Worm (Caenorhabditis elegans) whole organism, L2 larva: Measurements from ENCODE around the gene C14A6.12.

Experiments used
- C34F6.9 ChIP-seq: fragments of 150-350 bp; optimal IDR thresholded peaks from 2 replicates; lab custom pipeline; 2014; ENCODE audit warnings: missing biosample characterization, missing genetic modification characterization
- R02D3.7 ChIP-seq: fragments of 150-350 bp; optimal IDR thresholded peaks from 2 replicates; lab custom pipeline; 2014; ENCODE audit warnings: missing biosample characterization, missing genetic modification characterization
- Y55F3AM.14 ChIP-seq: fragments of 200-800 bp; sonication (Bioruptor generic); optimal IDR thresholded peaks from 2 replicates; lab custom pipeline; 2018; ENCODE audit warnings: mild to moderate bottlenecking, missing genetic modification characterization, missing compliant biosample characterization
- ZK546.5 ChIP-seq: sonication (generic microtip); optimal IDR thresholded peaks from 2 replicates; lab custom pipeline; 2017; ENCODE audit warnings: missing biosample characterization, missing genetic modification characterization
- aly-2 ChIP-seq: fragments of 150-350 bp; optimal IDR thresholded peaks from 2 replicates; lab custom pipeline; 2014; ENCODE audit warnings: missing biosample characterization, missing genetic modification characterization
- ceh-82 ChIP-seq: fragments of 150-350 bp; optimal IDR thresholded peaks from 2 replicates; lab custom pipeline; 2014; ENCODE audit warnings: missing biosample characterization, missing genetic modification characterization
- crh-2 ChIP-seq: sonication (generic microtip); optimal IDR thresholded peaks from 2 replicates; lab custom pipeline; 2017; ENCODE audit warnings: missing biosample characterization, missing genetic modification characterization
- dmd-4 ChIP-seq: sonication (generic microtip); optimal IDR thresholded peaks from 2 replicates; lab custom pipeline; 2017; ENCODE audit warnings: missing biosample characterization, missing genetic modification characterization
- egl-27 ChIP-seq: sonication (generic microtip); optimal IDR thresholded peaks from 3 replicates; lab custom pipeline; 2017; ENCODE audit warnings: missing biosample characterization, missing genetic modification reagents, missing genetic modification characterization
- elt-1 ChIP-seq: fragments of 150-350 bp; optimal IDR thresholded peaks from 2 replicates; lab custom pipeline; 2014; ENCODE audit warnings: missing biosample characterization, missing genetic modification characterization
- elt-3 ChIP-seq: sonication (generic microtip); optimal IDR thresholded peaks from 2 replicates; lab custom pipeline; 2017; ENCODE audit warnings: missing biosample characterization, missing genetic modification characterization
- fos-1 ChIP-seq: fragments of 150-350 bp; optimal IDR thresholded peaks from 2 replicates; lab custom pipeline; 2014; ENCODE audit warnings: missing biosample characterization, missing genetic modification characterization
- lin-11 ChIP-seq: fragments of 150-350 bp; sonication (generic microtip); optimal IDR thresholded peaks from 2 replicates; lab custom pipeline; 2014; ENCODE audit warnings: missing biosample characterization, missing genetic modification characterization, inconsistent platforms, mixed read lengths
- lin-13 ChIP-seq: fragments of 150-350 bp; optimal IDR thresholded peaks from 2 replicates; lab custom pipeline; 2014; ENCODE audit warnings: missing biosample characterization, missing genetic modification reagents, missing genetic modification characterization
- lin-39 ChIP-seq: fragments of 150-350 bp; optimal IDR thresholded peaks from 2 replicates; lab custom pipeline; 2014; ENCODE audit warnings: missing biosample characterization, missing genetic modification reagents, missing genetic modification characterization
- mab-5 ChIP-seq: fragments of 150-350 bp; optimal IDR thresholded peaks from 2 replicates; lab custom pipeline; 2014; ENCODE audit warnings: missing biosample characterization, missing genetic modification characterization
- mbf-1 ChIP-seq: sonication (generic microtip); optimal IDR thresholded peaks from 2 replicates; lab custom pipeline; 2017; ENCODE audit warnings: missing biosample characterization, missing genetic modification characterization
- mdl-1 ChIP-seq, 2 experiments: fragments of 150-350 bp in 1 of 2; sonication (generic microtip) in 1 of 2; optimal IDR thresholded peaks; 2 replicates each; lab custom pipeline; 2017; ENCODE audit warnings: missing biosample characterization in 2 of 2, missing genetic modification characterization in 2 of 2
- nhr-10 ChIP-seq: sonication (generic microtip); optimal IDR thresholded peaks from 2 replicates; lab custom pipeline; 2017; ENCODE audit warnings: missing biosample characterization, missing genetic modification characterization
- nhr-11 ChIP-seq: fragments of 150-350 bp; optimal IDR thresholded peaks from 2 replicates; lab custom pipeline; 2014; ENCODE audit warnings: missing biosample characterization, missing genetic modification characterization
- nhr-12 ChIP-seq: fragments of 150-350 bp; optimal IDR thresholded peaks from 2 replicates; lab custom pipeline; 2014; ENCODE audit warnings: missing biosample characterization, missing genetic modification characterization
- nhr-129 ChIP-seq: fragments of 150-350 bp; optimal IDR thresholded peaks from 2 replicates; lab custom pipeline; 2014; ENCODE audit warnings: missing biosample characterization, missing genetic modification characterization
- nhr-21 ChIP-seq: fragments of 150-350 bp; optimal IDR thresholded peaks from 2 replicates; lab custom pipeline; 2014; ENCODE audit warnings: missing biosample characterization, missing genetic modification characterization
- nhr-23 ChIP-seq: fragments of 150-350 bp; optimal IDR thresholded peaks from 2 replicates; lab custom pipeline; 2014; ENCODE audit warnings: missing biosample characterization, missing genetic modification reagents, missing genetic modification characterization
- nhr-237 ChIP-seq: fragments of 150-350 bp; optimal IDR thresholded peaks from 2 replicates; lab custom pipeline; 2014; ENCODE audit warnings: missing biosample characterization, missing genetic modification characterization
- nhr-25 ChIP-seq: fragments of 150-350 bp; sonication (generic microtip); optimal IDR thresholded peaks from 3 replicates; lab custom pipeline; 2014; ENCODE audit warnings: missing biosample characterization, missing genetic modification characterization
- nhr-77 ChIP-seq: fragments of 150-350 bp; optimal IDR thresholded peaks from 2 replicates; lab custom pipeline; 2014; ENCODE audit warnings: missing biosample characterization, missing genetic modification characterization
- sem-4 ChIP-seq: fragments of 150-350 bp; optimal IDR thresholded peaks from 2 replicates; lab custom pipeline; 2014; ENCODE audit warnings: missing biosample characterization, missing genetic modification reagents, missing genetic modification characterization
- skn-1 ChIP-seq: sonication (generic microtip); optimal IDR thresholded peaks from 2 replicates; lab custom pipeline; 2017; ENCODE audit warnings: missing biosample characterization, missing genetic modification characterization
- sma-3 ChIP-seq: sonication (generic microtip); optimal IDR thresholded peaks from 2 replicates; lab custom pipeline; 2016; ENCODE audit warnings: missing genetic modification reagents, missing genetic modification characterization, missing compliant biosample characterization
- sma-9 ChIP-seq, 2 experiments: fragments of 150-350 bp in 1 of 2; sonication (generic microtip) in 1 of 2; optimal IDR thresholded peaks; 2 replicates each; lab custom pipeline; 2014 to 2016; ENCODE audit warnings: missing genetic modification characterization in 2 of 2, mild to moderate bottlenecking in 1 of 2, missing biosample characterization in 1 of 2, missing compliant biosample characterization in 1 of 2, missing genetic modification reagents in 1 of 2, moderate library complexity in 1 of 2
- snpc-4 ChIP-seq: fragments of 150-350 bp; optimal IDR thresholded peaks from 2 replicates; lab custom pipeline; 2014; ENCODE audit warnings: missing biosample characterization, missing genetic modification characterization
- unc-39 ChIP-seq: fragments of 150-350 bp; optimal IDR thresholded peaks from 2 replicates; lab custom pipeline; 2014; ENCODE audit warnings: missing biosample characterization, missing genetic modification characterization
- unc-55 ChIP-seq: fragments of 150-350 bp; sonication (generic microtip); optimal IDR thresholded peaks from 3 replicates; lab custom pipeline; 2014; ENCODE audit warnings: missing biosample characterization, missing genetic modification reagents, missing genetic modification characterization
- unc-62 ChIP-seq: fragments of 150-350 bp; optimal IDR thresholded peaks from 2 replicates; lab custom pipeline; 2014; ENCODE audit warnings: missing biosample characterization, missing genetic modification reagents, missing genetic modification characterization
- zag-1 ChIP-seq: fragments of 150-350 bp; optimal IDR thresholded peaks from 2 replicates; lab custom pipeline; 2014; ENCODE audit warnings: missing biosample characterization, missing genetic modification characterization
- ztf-1 ChIP-seq: fragments of 200-800 bp; sonication (Bioruptor generic); conservative IDR thresholded peaks from 2 replicates; pipeline ENCODE4 v1.3.6; 2022; ENCODE audit warnings: missing genetic modification characterization, missing compliant biosample characterization
- ztf-11 ChIP-seq: sonication (generic microtip); optimal IDR thresholded peaks from 2 replicates; lab custom pipeline; 2017; ENCODE audit warnings: missing biosample characterization, missing genetic modification characterization

C14A6.12 gene

DNA sequence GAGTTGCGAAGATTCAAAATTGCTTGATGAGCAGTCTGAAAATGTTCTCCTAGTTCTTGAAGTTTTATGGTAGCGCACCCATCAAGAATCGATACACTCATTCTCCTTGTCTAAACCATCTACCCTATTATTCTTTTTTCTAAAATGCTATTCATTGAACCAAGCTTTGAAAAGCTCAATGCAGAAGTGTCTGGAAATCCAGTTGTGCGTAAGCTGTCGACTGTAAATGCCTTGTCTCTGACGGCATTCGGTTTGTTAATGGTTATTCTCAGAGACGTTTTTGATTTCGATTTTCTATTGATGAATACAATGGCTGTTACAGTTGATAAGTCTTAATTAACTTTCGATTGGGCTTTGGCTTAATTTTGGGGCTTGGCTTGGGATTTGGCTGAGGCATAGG, at the start of gene C14A6.12:
C14A6.12 (minus strand) TSS at position 101 of the 400 bp plus-strand sequence.
- no peak for TF ChIP-seq lin-11 (tag; lab: Kevin White, UChicago)
- TF ChIP-seq mab-5: no peak
- TF ChIP-seq egl-27 (tag; lab: Kevin White, UChicago): no peak
- TF ChIP-seq crh-2 (tag; lab: Kevin White, UChicago): no peak
- no peak for TF ChIP-seq Y55F3AM.14 (GFP tag; lab: Kevin White, UChicago)
- TF ChIP-seq zag-1: no peak
- TF ChIP-seq nhr-25 (tag; lab: Kevin White, UChicago): no peak
- TF ChIP-seq unc-62: no peak
- TF ChIP-seq elt-3 (tag; lab: Kevin White, UChicago): no peak
- TF ChIP-seq nhr-11 (tag; lab: Kevin White, UChicago): no peak
- no peak for TF ChIP-seq lin-13 (GFP tag; lab: Kevin White, UChicago)
- no peak for TF ChIP-seq skn-1 (tag; lab: Kevin White, UChicago)
- no peak for TF ChIP-seq mdl-1 (tag; optimal IDR thresholded peaks at IDR 0.05; lab: Kevin White, UChicago)
- TF ChIP-seq ceh-82 (tag; lab: Kevin White, UChicago): no peak
- TF ChIP-seq dmd-4 (tag; lab: Kevin White, UChicago): no peak
- TF ChIP-seq sem-4 (tag; lab: Kevin White, UChicago): no peak
- TF ChIP-seq lin-39 (tag; lab: Kevin White, UChicago): no peak
- TF ChIP-seq aly-2 (tag; lab: Kevin White, UChicago): no peak
- no peak for TF ChIP-seq elt-1 (tag; lab: Kevin White, UChicago)
- TF ChIP-seq fos-1 (tag; lab: Kevin White, UChicago): no peak

DNA sequence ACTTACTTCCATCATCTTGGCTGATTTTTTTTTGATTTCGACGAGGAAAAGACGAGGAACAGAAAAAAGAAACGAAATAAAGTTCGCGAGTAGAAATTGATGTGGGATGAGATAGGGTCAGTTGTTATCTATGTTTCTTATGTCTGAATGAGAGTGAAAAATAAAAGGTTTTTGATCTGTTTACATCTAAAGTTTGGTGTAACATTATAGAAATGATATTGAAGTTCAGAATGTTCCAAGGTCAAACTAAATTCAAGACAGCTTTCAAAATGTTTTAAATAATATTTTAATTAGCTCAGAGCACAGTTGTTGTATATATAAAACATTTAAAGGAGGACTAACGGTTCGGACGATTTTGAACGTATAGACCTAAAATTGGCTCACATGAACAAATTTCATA, 46.6 kb upstream of the C14A6.12 start, which contains the start of gene F16H6.7:
F16H6.7 (minus strand) TSS at position 101 of the 400 bp plus-strand sequence.
- TF ChIP-seq egl-27 (tag; lab: Kevin White, UChicago) (no peak), ZK546.5 (tag; lab: Kevin White, UChicago) (no peak)

DNA sequence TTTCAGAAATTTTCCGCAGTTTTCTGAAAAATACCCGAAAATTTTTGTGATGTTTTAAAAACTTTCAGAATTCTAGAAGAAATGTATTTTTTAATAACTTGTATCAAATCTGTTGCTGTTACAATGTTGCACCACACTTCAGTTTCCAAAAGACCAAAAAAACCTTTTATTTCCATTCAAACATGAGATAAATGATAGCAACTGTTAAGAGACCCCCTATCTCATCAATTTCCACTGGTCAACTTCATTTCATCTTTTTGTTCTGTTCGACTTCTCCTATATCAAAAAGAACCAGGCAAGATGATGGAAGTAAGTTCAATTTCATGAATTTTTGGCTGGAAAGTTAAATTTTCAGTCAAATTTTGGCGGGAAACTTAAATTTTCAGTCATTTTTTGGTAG, 36.0 kb upstream of the C14A6.12 start, which contains the start of gene F16H6.4:
F16H6.4 (plus strand) TSS at position 301 of the 400 bp plus-strand sequence.
- TF ChIP-seq sma-3 (no peak), nhr-10 (tag; lab: Kevin White, UChicago) (no peak), Y55F3AM.14 (GFP tag; lab: Kevin White, UChicago) (no peak), nhr-237 (no peak), nhr-12 (tag; lab: Kevin White, UChicago) (no peak), lin-11 (tag; lab: Kevin White, UChicago) (no peak), ZK546.5 (tag; lab: Kevin White, UChicago) (no peak), nhr-25 (tag; lab: Kevin White, UChicago) (no peak), unc-39 (no peak)

DNA sequence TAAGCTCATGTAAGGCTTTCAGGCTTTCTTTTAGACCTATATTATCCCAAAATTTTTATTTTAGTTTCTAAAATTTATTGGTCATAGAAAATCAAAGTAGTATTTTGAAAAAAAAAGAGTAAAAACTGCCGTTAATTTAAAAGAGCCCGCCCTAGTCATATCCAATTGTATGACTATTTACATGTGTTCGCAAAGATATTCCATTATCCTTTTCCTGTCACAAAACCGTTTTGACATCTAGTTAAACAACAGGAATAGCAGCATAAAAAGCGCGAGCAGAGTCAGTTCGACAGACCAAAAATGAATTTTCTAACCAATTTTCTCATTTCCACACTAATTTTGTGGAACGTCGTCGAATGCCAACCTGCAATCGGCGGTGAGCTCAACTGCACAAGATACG, 32.5 kb upstream of the C14A6.12 start, which contains the start of gene F16H6.3:
F16H6.3 (plus strand) TSS at position 301 of the 400 bp plus-strand sequence.
- TF ChIP-seq fos-1 (tag; lab: Kevin White, UChicago) (no peak), lin-11 (tag; lab: Kevin White, UChicago) (no peak)

DNA sequence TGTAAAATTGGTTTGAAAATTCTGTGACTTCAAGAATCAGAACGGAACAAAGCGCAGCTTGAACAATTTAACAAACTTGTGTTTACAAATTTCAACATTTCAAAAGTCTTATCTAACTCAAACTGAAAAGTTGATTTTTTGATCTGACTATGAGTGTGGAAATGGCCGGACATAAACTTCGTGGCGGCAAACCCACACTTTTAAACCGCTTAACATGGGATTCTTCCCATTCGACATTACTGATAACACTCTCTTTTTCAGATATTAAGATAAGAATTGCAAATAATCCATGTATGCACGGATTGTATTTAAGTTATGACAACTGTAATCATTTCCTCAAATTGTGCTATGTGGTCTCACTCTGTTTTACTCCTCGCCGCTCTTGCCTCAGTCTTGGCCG, 28.7 kb upstream of the C14A6.12 start, which contains the start of gene clec-42:
clec-42 (plus strand) TSS at position 285 of the 400 bp plus-strand sequence.
- no peak for TF ChIP-seq nhr-23 (tag; lab: Kevin White, UChicago)
- no peak for TF ChIP-seq crh-2 (tag; lab: Kevin White, UChicago)
- TF ChIP-seq mbf-1 (tag; lab: Kevin White, UChicago): no peak
- TF ChIP-seq sma-9 (GFP tag; optimal IDR thresholded peaks at IDR 0.05; lab: Kevin White, UChicago): no peak
- no peak for TF ChIP-seq sma-9 (tag; optimal IDR thresholded peaks at IDR 0.05; lab: Kevin White, UChicago)
- TF ChIP-seq ztf-11 (tag; lab: Kevin White, UChicago): no peak
- no peak for TF ChIP-seq ztf-1 (GFP tag; lab: Robert Waterston, UW)
- no peak for TF ChIP-seq R02D3.7 (tag; lab: Kevin White, UChicago)
- TF ChIP-seq nhr-77 (tag; lab: Kevin White, UChicago): no peak
- TF ChIP-seq nhr-10 (tag; lab: Kevin White, UChicago): no peak
- TF ChIP-seq mab-5: no peak
- no peak for TF ChIP-seq nhr-129 (tag; lab: Kevin White, UChicago)
- TF ChIP-seq snpc-4 (tag; lab: Kevin White, UChicago): no peak
- TF ChIP-seq C34F6.9 (tag; lab: Kevin White, UChicago): no peak
- no peak for TF ChIP-seq nhr-25 (tag; lab: Kevin White, UChicago)
- no peak for TF ChIP-seq zag-1
- TF ChIP-seq unc-55: no peak
- TF ChIP-seq nhr-21 (tag; lab: Kevin White, UChicago): no peak
- TF ChIP-seq unc-39: no peak
- TF ChIP-seq nhr-237: no peak
